Worm (Caenorhabditis elegans) whole organism, L4 larva: ENCODE data around the gene srx-39.

Source experiments
- D1046.2 ChIP-seq: fragments of 200-800 bp; sonication (Bioruptor generic); IDR thresholded peaks from 2 replicates; pipeline ENCODE4 v1.3.6; 2022; ENCODE audit warnings: missing genetic modification characterization, missing compliant biosample characterization
- F10B5.3 ChIP-seq: sonication (generic microtip); optimal IDR thresholded peaks from 2 replicates; lab custom pipeline; 2016; ENCODE audit warnings: mild to moderate bottlenecking, missing genetic modification characterization, missing compliant biosample characterization
- F37D6.2 ChIP-seq: sonication (generic microtip); optimal IDR thresholded peaks from 2 replicates; lab custom pipeline; 2016; ENCODE audit warnings: mild to moderate bottlenecking, missing genetic modification characterization, missing compliant biosample characterization
- F44E2.7 ChIP-seq: fragments of 200-800 bp; sonication (Bioruptor generic); IDR thresholded peaks from 2 replicates; pipeline ENCODE4 v2.1.2; 2022; ENCODE audit warnings: missing genetic modification characterization, missing compliant biosample characterization
- F49E8.2 ChIP-seq: sonication (generic microtip); optimal IDR thresholded peaks from 2 replicates; lab custom pipeline; 2016; ENCODE audit warnings: missing compliant biosample characterization, mild to moderate bottlenecking, missing genetic modification characterization, borderline replicate concordance
- T26A8.4 ChIP-seq: fragments of 200-800 bp; sonication (Bioruptor generic); IDR thresholded peaks from 2 replicates; pipeline ENCODE4 v1.3.6; 2022; ENCODE audit warnings: missing genetic modification characterization, missing compliant biosample characterization
- Y105C5A.15 ChIP-seq: fragments of 200-800 bp; sonication (Bioruptor generic); IDR thresholded peaks from 2 replicates; pipeline ENCODE4 v1.3.6; 2022; ENCODE audit warnings: missing genetic modification characterization, missing compliant biosample characterization
- Y75B8A.6 ChIP-seq: fragments of 200-800 bp; sonication (Bioruptor generic); IDR thresholded peaks from 2 replicates; pipeline ENCODE4 v1.3.6; 2022; ENCODE audit warnings: missing genetic modification reagents, missing genetic modification characterization, missing compliant biosample characterization
- ZK337.2 ChIP-seq: fragments of 200-800 bp; sonication (Bioruptor generic); IDR thresholded peaks from 2 replicates; pipeline ENCODE4 v1.3.6; 2022; ENCODE audit warnings: missing genetic modification reagents, missing genetic modification characterization, missing compliant biosample characterization
- aha-1 ChIP-seq: fragments of 150-350 bp; peaks from one replicate; lab custom pipeline; 2014; ENCODE audit warnings: missing biosample characterization, missing genetic modification characterization
- ama-1 ChIP-seq: fragments of 150-350 bp; optimal IDR thresholded peaks from 2 replicates; lab custom pipeline; 2014; ENCODE audit warnings: inconsistent platforms, mixed read lengths
- arid-1 ChIP-seq: fragments of 200-800 bp; sonication (Bioruptor generic); conservative IDR thresholded peaks from 2 replicates; pipeline ENCODE4 v1.3.6; 2022; ENCODE audit warnings: missing genetic modification reagents, missing genetic modification characterization, missing compliant biosample characterization
- attf-4 ChIP-seq: sonication (generic microtip); optimal IDR thresholded peaks from 3 replicates; lab custom pipeline; 2017; ENCODE audit warnings: missing biosample characterization, missing genetic modification characterization
- ceh-28 ChIP-seq: fragments of 150-350 bp; optimal IDR thresholded peaks from 2 replicates; lab custom pipeline; 2014; ENCODE audit warnings: missing biosample characterization, missing genetic modification reagents, missing genetic modification characterization
- ceh-44 ChIP-seq: fragments of 200-800 bp; sonication (Bioruptor generic); IDR thresholded peaks from 2 replicates; pipeline ENCODE4 v1.3.6; 2022; ENCODE audit warnings: missing genetic modification reagents, missing genetic modification characterization, missing compliant biosample characterization
- ceh-82 ChIP-seq: sonication (generic microtip); optimal IDR thresholded peaks from 2 replicates; lab custom pipeline; 2017; ENCODE audit warnings: missing biosample characterization, missing genetic modification characterization
- ces-1 ChIP-seq: fragments of 150-350 bp; sonication (generic microtip); optimal IDR thresholded peaks from 4 replicates; lab custom pipeline; 2014; ENCODE audit warnings: missing biosample characterization, missing genetic modification reagents, missing genetic modification characterization
- daf-19 ChIP-seq: fragments of 200-800 bp; sonication (Bioruptor generic); conservative IDR thresholded peaks from 2 replicates; pipeline ENCODE4 v1.3.6; 2022; ENCODE audit warnings: missing genetic modification characterization, missing compliant biosample characterization
- daf-8 ChIP-seq: fragments of 200-800 bp; sonication (Bioruptor generic); IDR thresholded peaks from 2 replicates; pipeline ENCODE4 v1.3.6; 2022; ENCODE audit warnings: missing genetic modification characterization, missing compliant biosample characterization
- dpl-1 ChIP-seq: fragments of 150-350 bp; optimal IDR thresholded peaks from 2 replicates; lab custom pipeline; 2014; ENCODE audit warnings: missing biosample characterization, missing genetic modification reagents, missing genetic modification characterization
- fos-1 ChIP-seq: fragments of 150-350 bp; optimal IDR thresholded peaks from 2 replicates; lab custom pipeline; 2014; ENCODE audit warnings: missing biosample characterization, missing genetic modification characterization
- hlh-30 ChIP-seq: sonication (generic microtip); optimal IDR thresholded peaks from 2 replicates; lab custom pipeline; 2017; ENCODE audit warnings: antibody characterized with exemption, mild to moderate bottlenecking, missing genetic modification characterization, missing compliant biosample characterization; ENCODE audit not compliant: insufficient read depth
- hmg-1.1 ChIP-seq: fragments of 200-800 bp; sonication (Bioruptor generic); IDR thresholded peaks from 2 replicates; pipeline ENCODE4 v1.3.6; 2022; ENCODE audit warnings: missing genetic modification reagents, missing genetic modification characterization, missing compliant biosample characterization
- jun-1 ChIP-seq: fragments of 150-350 bp; optimal IDR thresholded peaks from 2 replicates; lab custom pipeline; 2014; ENCODE audit warnings: missing biosample characterization, missing genetic modification reagents, missing genetic modification characterization
- lin-1 ChIP-seq: fragments of 200-800 bp; sonication (Bioruptor generic); IDR thresholded peaks from 2 replicates; pipeline ENCODE4 v1.3.6; 2022; ENCODE audit warnings: missing genetic modification reagents, missing genetic modification characterization, missing compliant biosample characterization
- lin-13 ChIP-seq: fragments of 150-350 bp; optimal IDR thresholded peaks from 2 replicates; lab custom pipeline; 2014; ENCODE audit warnings: missing biosample characterization, missing genetic modification reagents, missing genetic modification characterization
- lin-15B ChIP-seq: fragments of 150-350 bp; sonication (generic microtip); optimal IDR thresholded peaks from 3 replicates; lab custom pipeline; 2014; ENCODE audit warnings: missing biosample characterization, missing genetic modification characterization
- lin-38 ChIP-seq: fragments of 200-800 bp; sonication (Bioruptor generic); IDR thresholded peaks from 2 replicates; pipeline ENCODE4 v1.3.6; 2022; ENCODE audit warnings: missing genetic modification reagents, missing genetic modification characterization, missing compliant biosample characterization
- lir-3 ChIP-seq: sonication (generic microtip); optimal IDR thresholded peaks from 2 replicates; lab custom pipeline; 2016; ENCODE audit warnings: mild to moderate bottlenecking, missing genetic modification characterization, missing compliant biosample characterization
- lsy-2 ChIP-seq, 2 experiments: fragments of 150-350 bp in 1 of 2; sonication (generic microtip) in 1 of 2; optimal IDR thresholded peaks; 2 replicates each; lab custom pipeline; 2014 to 2017; ENCODE audit warnings: missing biosample characterization in 2 of 2, missing genetic modification characterization in 2 of 2
- mdt-29 ChIP-seq: fragments of 200-800 bp; sonication (Bioruptor generic); IDR thresholded peaks from 2 replicates; pipeline ENCODE4 v1.3.6; 2022; ENCODE audit warnings: missing genetic modification reagents, missing genetic modification characterization, missing compliant biosample characterization
- mep-1 ChIP-seq: fragments of 150-350 bp; sonication (generic microtip); optimal IDR thresholded peaks from 3 replicates; lab custom pipeline; 2014; ENCODE audit warnings: missing biosample characterization, missing genetic modification characterization
- nhr-102 ChIP-seq: sonication (generic microtip); optimal IDR thresholded peaks from 2 replicates; lab custom pipeline; 2016; ENCODE audit warnings: mild to moderate bottlenecking, missing genetic modification characterization, moderate library complexity, missing compliant biosample characterization
- nhr-111 ChIP-seq: fragments of 200-800 bp; sonication (Bioruptor generic); optimal IDR thresholded peaks from 2 replicates; lab custom pipeline; 2018; ENCODE audit warnings: mild to moderate bottlenecking, missing genetic modification characterization, missing compliant biosample characterization
- nhr-237 ChIP-seq: sonication (generic microtip); optimal IDR thresholded peaks from 2 replicates; lab custom pipeline; 2017; ENCODE audit warnings: missing biosample characterization, missing genetic modification characterization
- nhr-25 ChIP-seq: sonication (generic microtip); optimal IDR thresholded peaks from 2 replicates; lab custom pipeline; 2017; ENCODE audit warnings: missing genetic modification characterization, mild to moderate bottlenecking, missing compliant biosample characterization, antibody characterized with exemption, moderate library complexity, borderline replicate concordance; ENCODE audit not compliant: insufficient read depth
- nhr-28 ChIP-seq: fragments of 150-350 bp; optimal IDR thresholded peaks from 2 replicates; lab custom pipeline; 2014; ENCODE audit warnings: missing biosample characterization, missing genetic modification characterization
- nhr-6 ChIP-seq: fragments of 150-350 bp; optimal IDR thresholded peaks from 2 replicates; lab custom pipeline; 2014; ENCODE audit warnings: missing biosample characterization, missing genetic modification characterization
- nhr-77 ChIP-seq: fragments of 150-350 bp; optimal IDR thresholded peaks from 2 replicates; lab custom pipeline; 2014; ENCODE audit warnings: missing biosample characterization, missing genetic modification characterization
- rbr-2 ChIP-seq: sonication (generic microtip); optimal IDR thresholded peaks from 2 replicates; lab custom pipeline; 2016; ENCODE audit warnings: missing genotype, missing genetic modification characterization, missing compliant biosample characterization
- skn-1 ChIP-seq: fragments of 150-350 bp; optimal IDR thresholded peaks from 2 replicates; lab custom pipeline; 2014; ENCODE audit warnings: missing biosample characterization, missing genetic modification characterization
- spr-1 ChIP-seq: sonication (generic microtip); optimal IDR thresholded peaks from 2 replicates; lab custom pipeline; 2016; ENCODE audit warnings: mild to moderate bottlenecking, missing genetic modification characterization, missing compliant biosample characterization
- spr-3 ChIP-seq: fragments of 200-800 bp; sonication (Bioruptor generic); optimal IDR thresholded peaks from 2 replicates; lab custom pipeline; 2018; ENCODE audit warnings: mild to moderate bottlenecking, missing genetic modification characterization, missing compliant biosample characterization
- tag-97 ChIP-seq: fragments of 200-800 bp; sonication (Bioruptor generic); IDR thresholded peaks from 2 replicates; pipeline ENCODE4 v1.3.6; 2022; ENCODE audit warnings: missing genetic modification characterization, missing compliant biosample characterization
- tra-1 ChIP-seq: fragments of 200-800 bp; sonication (Bioruptor generic); IDR thresholded peaks from 2 replicates; pipeline ENCODE4 v1.3.6; 2022; ENCODE audit warnings: missing genetic modification reagents, missing genetic modification characterization, missing compliant biosample characterization
- unc-39 ChIP-seq: sonication (generic microtip); optimal IDR thresholded peaks from 2 replicates; lab custom pipeline; 2017; ENCODE audit warnings: missing biosample characterization, missing genetic modification characterization
- vab-7 ChIP-seq: fragments of 200-800 bp; sonication (Bioruptor generic); IDR thresholded peaks from 2 replicates; pipeline ENCODE4 v1.3.6; 2022; ENCODE audit warnings: missing genetic modification reagents, missing genetic modification characterization, missing compliant biosample characterization
- zag-1 ChIP-seq: fragments of 150-350 bp; optimal IDR thresholded peaks from 2 replicates; lab custom pipeline; 2014; ENCODE audit warnings: missing biosample characterization, missing genetic modification characterization
- zfp-3 ChIP-seq: fragments of 200-800 bp; sonication (Bioruptor generic); conservative IDR thresholded peaks from 2 replicates; pipeline ENCODE4 v1.3.6; 2022; ENCODE audit warnings: missing genetic modification reagents, missing genetic modification characterization, missing compliant biosample characterization
- zip-2 ChIP-seq: fragments of 150-350 bp; optimal IDR thresholded peaks from 2 replicates; lab custom pipeline; 2014; ENCODE audit warnings: missing biosample characterization, missing genetic modification characterization
- ztf-11 ChIP-seq: fragments of 150-350 bp; optimal IDR thresholded peaks from 2 replicates; lab custom pipeline; 2014; ENCODE audit warnings: missing biosample characterization, missing genetic modification characterization

srx-39 gene

ce11 chrV:5157660-5158059 is at the start of gene srx-39:
Gene srx-39, minus strand, starts transcription at chrV:5157760.
- TF ChIP-seq unc-39 (tag; lab: Kevin White, UChicago) (no peak), lin-15B (tag; lab: Kevin White, UChicago) (no peak), attf-4 (no peak), nhr-25 (no peak), lir-3 (no peak), lsy-2 (tag; optimal IDR thresholded peaks at IDR 0.05; lab: Kevin White, UChicago) (no peak), lin-13 (GFP tag; lab: Kevin White, UChicago) (no peak), aha-1 (tag; lab: Kevin White, UChicago) (no peak), skn-1 (tag; lab: Kevin White, UChicago) (no peak), daf-19 (GFP tag; lab: Robert Waterston, UW) (no peak), zip-2 (no peak), hmg-1.1 (GFP tag; lab: Robert Waterston, UW) (no peak), spr-3 (GFP tag; lab: Kevin White, UChicago) (no peak)

- no peak for TF ChIP-seq ces-1
- no peak for TF ChIP-seq nhr-102 (tag; lab: Kevin White, UChicago)
- TF ChIP-seq mdt-29 (GFP tag; lab: Robert Waterston, UW) = no peak
- no peak for TF ChIP-seq lir-3
- no peak for TF ChIP-seq F10B5.3 (tag; lab: Kevin White, UChicago)
- TF ChIP-seq jun-1 = no peak
- no peak for TF ChIP-seq spr-1 (tag; lab: Kevin White, UChicago)
- TF ChIP-seq ceh-28 (tag; lab: Kevin White, UChicago) = no peak
- TF ChIP-seq lin-1 (GFP tag; lab: Robert Waterston, UW) = no peak
- peak; percentile 6 for TF ChIP-seq rbr-2 (tag; lab: Kevin White, UChicago)
- TF ChIP-seq nhr-111 (GFP tag; lab: Kevin White, UChicago) = no peak
- no peak for TF ChIP-seq unc-39 (tag; lab: Kevin White, UChicago)
- TF ChIP-seq F44E2.7 = no peak
- TF ChIP-seq vab-7 (GFP tag; lab: Robert Waterston, UW) = no peak
- TF ChIP-seq ama-1 (lab: Kevin White, UChicago) = no peak
- TF ChIP-seq zag-1 (tag; lab: Kevin White, UChicago) = no peak
- TF ChIP-seq ztf-11 (tag; lab: Kevin White, UChicago) = no peak
- peak in 1 of 2 experiments; percentile 71 for TF ChIP-seq lsy-2 (tag; optimal IDR thresholded peaks at IDR 0.05; lab: Kevin White, UChicago)
- no peak for TF ChIP-seq arid-1 (GFP tag; lab: Robert Waterston, UW)
- peak; percentile 88 for TF ChIP-seq aha-1 (tag; lab: Kevin White, UChicago)
- no peak for TF ChIP-seq spr-3 (GFP tag; lab: Kevin White, UChicago)
- TF ChIP-seq Y105C5A.15 (GFP tag; lab: Robert Waterston, UW) = no peak
- peak; percentile 36 for TF ChIP-seq hlh-30
- no peak for TF ChIP-seq T26A8.4 (GFP tag; lab: Robert Waterston, UW)
- peak; percentile 3 for TF ChIP-seq nhr-6 (tag; lab: Kevin White, UChicago)
- TF ChIP-seq ZK337.2 = no peak
- no peak for TF ChIP-seq Y75B8A.6 (GFP tag; lab: Robert Waterston, UW)
- no peak for TF ChIP-seq fos-1
- TF ChIP-seq daf-19 (GFP tag; lab: Robert Waterston, UW) = no peak
- TF ChIP-seq D1046.2 (GFP tag; lab: Robert Waterston, UW) = no peak
- TF ChIP-seq ceh-82 (tag; lab: Kevin White, UChicago) = no peak
- TF ChIP-seq nhr-28 (tag; lab: Kevin White, UChicago) = peak; percentile 25
- no peak for TF ChIP-seq F49E8.2 (tag; lab: Kevin White, UChicago)
- TF ChIP-seq nhr-77 (tag; lab: Kevin White, UChicago) = peak; percentile 2
- TF ChIP-seq zfp-3 (GFP tag; lab: Robert Waterston, UW) = no peak
- no peak for TF ChIP-seq F37D6.2 (tag; lab: Kevin White, UChicago)
- TF ChIP-seq nhr-237 (tag; lab: Kevin White, UChicago) = no peak
- TF ChIP-seq ceh-44 = no peak
- TF ChIP-seq daf-8 (GFP tag; lab: Robert Waterston, UW) = no peak
- no peak for TF ChIP-seq tra-1 (GFP tag; lab: Robert Waterston, UW)
- peak; percentile 96 for TF ChIP-seq lin-38
- peak; percentile 95 for TF ChIP-seq dpl-1 (GFP tag; lab: Kevin White, UChicago)
- no peak for TF ChIP-seq tag-97 (GFP tag; lab: Robert Waterston, UW)
- peak; percentile 14 for TF ChIP-seq mep-1 (tag; lab: Kevin White, UChicago)
- peak; percentile 45; the same call in 1 of the 2 replicates for TF ChIP-seq hmg-1.1 (GFP tag; lab: Robert Waterston, UW)
Observed at ce11 chrV:5204127-5204526, 46.6 kb upstream of the srx-39 start, which contains the start of gene ttc-37. Gene ttc-37, plus strand, starts transcription at chrV:5204475.
